Fruit fly (Drosophila melanogaster) whole organism, prepupa: Measurements from ENCODE around the gene rux.

Source experiments
- Blimp-1 ChIP-seq: fragments of 200-800 bp; sonication (Bioruptor generic); optimal IDR thresholded peaks from 3 replicates; lab custom pipeline; 2017; ENCODE audit warnings: missing biosample characterization, missing genetic modification characterization, mild to moderate bottlenecking, moderate library complexity, missing genetic modification reagents
- CG10631 ChIP-seq: fragments of 200-800 bp; sonication (Bioruptor generic); optimal IDR thresholded peaks from 2 replicates; lab custom pipeline; 2016; ENCODE audit warnings: missing biosample characterization, missing genetic modification characterization
- CG11762 ChIP-seq: fragments of 200-800 bp; sonication (Bioruptor generic); optimal IDR thresholded peaks from 3 replicates; lab custom pipeline; 2016; ENCODE audit warnings: missing biosample characterization, missing genetic modification characterization; ENCODE audit not compliant: insufficient read depth
- CG15336 ChIP-seq: fragments of 200-800 bp; sonication (Bioruptor generic); IDR thresholded peaks from 2 replicates; pipeline ENCODE4 v1.3.6; 2022; ENCODE audit warnings: missing biosample characterization, missing genetic modification characterization
- CG3032 ChIP-seq: fragments of 200-800 bp; optimal IDR thresholded peaks from 2 replicates; lab custom pipeline; 2019; ENCODE audit warnings: missing biosample characterization, mild to moderate bottlenecking, missing genetic modification characterization, moderate library complexity
- CG31627 ChIP-seq: fragments of 200-800 bp; sonication (Bioruptor generic); optimal IDR thresholded peaks from 3 replicates; lab custom pipeline; 2016; ENCODE audit warnings: missing biosample characterization, missing genetic modification characterization
- CG3919 ChIP-seq: fragments of 200-800 bp; sonication (Bioruptor generic); optimal IDR thresholded peaks from 3 replicates; lab custom pipeline; 2016; ENCODE audit warnings: missing biosample characterization, missing genetic modification characterization
- CG6276 ChIP-seq: fragments of 200-800 bp; sonication (Bioruptor generic); optimal IDR thresholded peaks from 2 replicates; lab custom pipeline; 2017; ENCODE audit warnings: missing biosample characterization, mild to moderate bottlenecking, missing genetic modification characterization
- CG6808 ChIP-seq: fragments of 200-800 bp; sonication (Bioruptor generic); optimal IDR thresholded peaks from 3 replicates; lab custom pipeline; 2017; ENCODE audit warnings: missing biosample characterization, missing genetic modification characterization, mild to moderate bottlenecking, moderate library complexity, missing genetic modification reagents
- CG7368 ChIP-seq: fragments of 200-800 bp; sonication (Bioruptor generic); optimal IDR thresholded peaks from 3 replicates; lab custom pipeline; 2016; ENCODE audit warnings: missing biosample characterization, missing genetic modification characterization
- CG8119 ChIP-seq: fragments of 200-800 bp; sonication (Bioruptor generic); IDR thresholded peaks from 3 replicates; pipeline ENCODE4 v1.3.6; 2022; ENCODE audit warnings: missing biosample characterization, missing genetic modification characterization
- CG8319 ChIP-seq: fragments of 200-800 bp; sonication (Bioruptor generic); optimal IDR thresholded peaks from 3 replicates; lab custom pipeline; 2016; ENCODE audit warnings: missing biosample characterization, missing genetic modification characterization
- Eip78C ChIP-seq: fragments of 200-800 bp; sonication (Bioruptor generic); peaks from one replicate; lab custom pipeline; 2016; ENCODE audit warnings: missing biosample characterization, missing genetic modification characterization
- Ets96B ChIP-seq: fragments of 200-800 bp; optimal IDR thresholded peaks from 2 replicates; lab custom pipeline; 2019; ENCODE audit warnings: missing biosample characterization, mild to moderate bottlenecking, missing genetic modification characterization, moderate library complexity
- Gug ChIP-seq: fragments of 200-800 bp; sonication (Bioruptor generic); IDR thresholded peaks from 2 replicates; pipeline ENCODE4 v1.3.6; 2022; ENCODE audit warnings: missing biosample characterization, missing genetic modification characterization
- Hr38 ChIP-seq: sonication (Bioruptor generic); optimal IDR thresholded peaks from 2 replicates; lab custom pipeline; 2016; ENCODE audit warnings: missing biosample characterization, missing genetic modification characterization
- Hr39 ChIP-seq: fragments of 200-800 bp; sonication (Bioruptor generic); optimal IDR thresholded peaks from 2 replicates; lab custom pipeline; 2016; ENCODE audit warnings: missing biosample characterization, missing genetic modification characterization
- Hr4 ChIP-seq: fragments of 200-800 bp; sonication (Bioruptor generic); optimal IDR thresholded peaks from 3 replicates; lab custom pipeline; 2016; ENCODE audit warnings: missing biosample characterization, missing genetic modification characterization
- Lpt ChIP-seq: fragments of 200-800 bp; sonication (Bioruptor generic); optimal IDR thresholded peaks from 3 replicates; lab custom pipeline; 2016; ENCODE audit warnings: missing biosample characterization, missing genetic modification characterization
- Met ChIP-seq: fragments of 200-800 bp; sonication (Bioruptor generic); optimal IDR thresholded peaks from 3 replicates; lab custom pipeline; 2016; ENCODE audit warnings: missing biosample characterization, missing genetic modification characterization
- Smox ChIP-seq: fragments of 200-800 bp; sonication (Bioruptor generic); optimal IDR thresholded peaks from 3 replicates; lab custom pipeline; 2016; ENCODE audit warnings: missing biosample characterization, missing genetic modification characterization
- Sox102F ChIP-seq: fragments of 200-800 bp; sonication (Bioruptor generic); optimal IDR thresholded peaks from 2 replicates; lab custom pipeline; 2016; ENCODE audit warnings: missing biosample characterization, mild to moderate bottlenecking, missing genetic modification characterization
- Sox14 ChIP-seq: fragments of 200-800 bp; sonication (Bioruptor generic); optimal IDR thresholded peaks from 3 replicates; lab custom pipeline; 2016; ENCODE audit warnings: missing biosample characterization, missing genetic modification characterization
- Sox15 ChIP-seq: fragments of 200-800 bp; sonication (Bioruptor generic); optimal IDR thresholded peaks from 3 replicates; lab custom pipeline; 2016; ENCODE audit warnings: missing biosample characterization, missing genetic modification characterization
- achi ChIP-seq: fragments of 200-800 bp; sonication (Bioruptor generic); optimal IDR thresholded peaks from 3 replicates; lab custom pipeline; 2016; ENCODE audit warnings: missing biosample characterization, missing genetic modification characterization
- cyc ChIP-seq: fragments of 200-800 bp; sonication (Bioruptor generic); optimal IDR thresholded peaks from 3 replicates; lab custom pipeline; 2016; ENCODE audit warnings: missing biosample characterization, missing genetic modification characterization
- dac ChIP-seq: fragments of 200-800 bp; sonication (Bioruptor generic); optimal IDR thresholded peaks from 2 replicates; lab custom pipeline; 2017; ENCODE audit warnings: missing biosample characterization, mild to moderate bottlenecking, missing genetic modification characterization
- dsx ChIP-seq: fragments of 200-800 bp; optimal IDR thresholded peaks from 3 replicates; lab custom pipeline; 2019; ENCODE audit warnings: missing biosample characterization, mild to moderate bottlenecking, missing genetic modification characterization, moderate library complexity; ENCODE audit not compliant: poor library complexity, severe bottlenecking
- eg ChIP-seq: fragments of 200-800 bp; sonication (Bioruptor generic); IDR thresholded peaks from 3 replicates; pipeline ENCODE4 v1.3.6; 2022; ENCODE audit warnings: missing biosample characterization, missing genetic modification characterization
- esn ChIP-seq: fragments of 200-800 bp; sonication (Bioruptor generic); optimal IDR thresholded peaks from 2 replicates; lab custom pipeline; 2016; ENCODE audit warnings: missing biosample characterization, mild to moderate bottlenecking, missing genetic modification characterization, moderate library complexity
- fd85E ChIP-seq: fragments of 200-800 bp; sonication (Bioruptor generic); optimal IDR thresholded peaks from 3 replicates; lab custom pipeline; 2016; ENCODE audit warnings: missing biosample characterization, missing genetic modification characterization
- fkh ChIP-seq: fragments of 200-800 bp; sonication (Bioruptor generic); optimal IDR thresholded peaks from 3 replicates; lab custom pipeline; 2017; ENCODE audit warnings: missing biosample characterization, mild to moderate bottlenecking, missing genetic modification characterization, moderate library complexity
- lz ChIP-seq: fragments of 200-800 bp; sonication (Bioruptor generic); optimal IDR thresholded peaks from 3 replicates; lab custom pipeline; 2016; ENCODE audit warnings: missing biosample characterization, missing genetic modification characterization
- net ChIP-seq: fragments of 200-800 bp; sonication (Bioruptor generic); optimal IDR thresholded peaks from 3 replicates; lab custom pipeline; 2016; ENCODE audit warnings: missing biosample characterization, missing genetic modification characterization
- pdm3 ChIP-seq: fragments of 200-800 bp; sonication (Bioruptor generic); optimal IDR thresholded peaks from 3 replicates; lab custom pipeline; 2016; ENCODE audit warnings: missing biosample characterization, missing genetic modification characterization
- salr ChIP-seq, 2 experiments: fragments of 200-800 bp; sonication (Bioruptor generic); optimal IDR thresholded peaks; 3 replicates each; lab custom pipeline; 2016 to 2018; ENCODE audit warnings: missing biosample characterization in 2 of 2, missing genetic modification characterization in 2 of 2, mild to moderate bottlenecking in 1 of 2
- spab ChIP-seq: fragments of 200-800 bp; sonication (Bioruptor generic); optimal IDR thresholded peaks from 2 replicates; lab custom pipeline; 2017; ENCODE audit warnings: missing biosample characterization, mild to moderate bottlenecking, missing genetic modification characterization, missing genetic modification reagents
- ss ChIP-seq, 2 experiments: fragments of 200-800 bp; sonication (Bioruptor generic); optimal IDR thresholded peaks; 2 replicates in 1 of 2; 3 replicates in 1 of 2; lab custom pipeline; 2017 to 2018; ENCODE audit warnings: mild to moderate bottlenecking in 2 of 2, missing biosample characterization in 2 of 2, missing genetic modification characterization in 2 of 2, moderate library complexity in 1 of 2
- svp ChIP-seq: fragments of 200-800 bp; sonication (Bioruptor generic); peaks from one replicate; lab custom pipeline; 2016; ENCODE audit warnings: missing biosample characterization, missing genetic modification characterization
- topi ChIP-seq: fragments of 200-800 bp; sonication (Bioruptor generic); optimal IDR thresholded peaks from 3 replicates; lab custom pipeline; 2016; ENCODE audit warnings: missing biosample characterization, missing genetic modification characterization

rux gene

dm6 chrX:6050935-6051656 is 13.5 kb upstream of the rux start (continued):
- TF ChIP-seq CG6276 (no peak), net (no peak), Hr4 (GFP tag; lab: Kevin White, UChicago) (no peak), lz (GFP tag; lab: Kevin White, UChicago) (no peak), CG6808 (GFP tag; lab: Kevin White, UChicago) (no peak), esn (GFP tag; lab: Kevin White, UChicago) (no peak), ss (GFP tag; optimal IDR thresholded peaks at IDR 0.05; lab: Kevin White, UChicago) (no peak), Blimp-1 (no peak), CG8119 (GFP tag; lab: Robert Waterston, UW) (no peak), cyc (GFP tag; lab: Kevin White, UChicago) (no peak), topi (GFP tag; lab: Kevin White, UChicago) (no peak), CG10631 (GFP tag; lab: Kevin White, UChicago) (no peak), fkh (GFP tag; lab: Kevin White, UChicago) (no peak), CG8319 (GFP tag; lab: Kevin White, UChicago) (no peak), dsx (GFP tag; lab: Kevin White, UChicago) (no peak), Ets96B (tag; lab: Kevin White, UChicago) (peak; percentile 0), salr (GFP tag; optimal IDR thresholded peaks at IDR 0.05; lab: Kevin White, UChicago) (no peak)

- TF ChIP-seq Met (GFP tag; lab: Kevin White, UChicago) (no peak), svp (GFP tag; lab: Kevin White, UChicago) (peak; percentile 43), Blimp-1 (no peak), Eip78C (GFP tag; lab: Kevin White, UChicago) (peak; percentile 68), Sox102F (GFP tag; lab: Kevin White, UChicago) (peak; percentile 13), fd85E (GFP tag; lab: Kevin White, UChicago) (no peak), Smox (peak; percentile 29), Hr38 (GFP tag; lab: Kevin White, UChicago) (no peak), esn (GFP tag; lab: Kevin White, UChicago) (peak; percentile 16), Sox14 (GFP tag; lab: Kevin White, UChicago) (no peak), Hr39 (no peak)
Observed at dm6 chrX:6050282-6050934, 12.8 kb upstream of the rux start, which contains the start of gene CG5921. Gene CG5921 (plus strand): TSS chrX:6050828.

- TF ChIP-seq svp (GFP tag; lab: Kevin White, UChicago) (peak; percentile 31), CG15336 (GFP tag; lab: Robert Waterston, UW) (no peak), CG6808 (GFP tag; lab: Kevin White, UChicago) (peak; percentile 8), Eip78C (GFP tag; lab: Kevin White, UChicago) (peak; percentile 64), CG3032 (tag; lab: Kevin White, UChicago) (peak; percentile 5), Blimp-1 (no peak), Met (GFP tag; lab: Kevin White, UChicago) (no peak)
Observed at dm6 chrX:6039431-6040016, 1.9 kb upstream of the rux start, which contains the start of gene CG5937. Gene CG5937 (plus strand): TSS chrX:6040005.

- peak; percentile 46 for TF ChIP-seq Eip78C (GFP tag; lab: Kevin White, UChicago)
- TF ChIP-seq CG11762 (GFP tag; lab: Kevin White, UChicago): no peak
- no peak for TF ChIP-seq Sox102F (GFP tag; lab: Kevin White, UChicago)
- TF ChIP-seq, all 60 proteins: peak for 1
Observed at dm6 chrX:6035359-6035758, 2.2 kb downstream of the rux start.

- TF ChIP-seq CG15336 (GFP tag; lab: Robert Waterston, UW) (no peak), fd85E (GFP tag; lab: Kevin White, UChicago) (no peak), CG3919 (GFP tag; lab: Kevin White, UChicago) (no peak), achi (GFP tag; lab: Kevin White, UChicago) (no peak), CG6276 (no peak), pdm3 (GFP tag; lab: Kevin White, UChicago) (no peak), Gug (no peak), Sox15 (GFP tag; lab: Kevin White, UChicago) (no peak), CG31627 (GFP tag; lab: Kevin White, UChicago) (no peak), CG8119 (GFP tag; lab: Robert Waterston, UW) (no peak), CG11762 (GFP tag; lab: Kevin White, UChicago) (no peak), spab (no peak), eg (no peak), Lpt (GFP tag; lab: Kevin White, UChicago) (no peak), dac (GFP tag; lab: Kevin White, UChicago) (no peak), CG7368 (no peak), Met (GFP tag; lab: Kevin White, UChicago) (no peak)
Observed at dm6 chrX:6034741-6035140, 2.9 kb downstream of the rux start.
